Worm (Caenorhabditis elegans): Measurements from ENCODE around the gene mig-22.

DNA sequence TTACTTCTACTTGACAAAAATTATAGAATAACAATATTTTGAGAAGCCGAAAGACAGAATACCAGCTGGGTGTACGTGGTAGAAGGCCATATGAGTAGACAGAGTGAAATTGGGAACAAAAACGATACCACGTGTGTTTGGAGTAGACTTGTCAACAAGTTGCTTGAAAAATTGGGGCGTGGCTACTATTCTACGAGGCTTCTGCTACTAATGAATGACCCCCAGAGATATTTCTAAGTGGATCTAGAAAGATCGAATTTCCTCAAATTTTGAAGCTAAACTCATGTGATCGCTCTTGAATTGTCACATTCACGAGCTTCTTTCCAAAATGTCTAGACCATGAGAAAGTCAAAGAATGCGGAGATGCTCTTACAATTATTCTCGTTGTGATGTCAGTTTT is 5.1 kb downstream of the mig-22 start:
- TF ChIP-seq snpc-4 (tag; optimal IDR thresholded peaks at IDR 0.05) (no peak), sptf-1 (tag; optimal IDR thresholded peaks at IDR 0.05) (no peak), unc-39 (tag; optimal IDR thresholded peaks at IDR 0.05) (no peak), nhr-237 (tag; optimal IDR thresholded peaks at IDR 0.05) (no peak)

Measured in whole organism, mixed stage, embryonic.